Fruit fly (Drosophila melanogaster) whole organism, embryonic: ENCODE results near the gene IRSp53.
A peak's percentile ranks its signal among the peaks of the same experiment; 100 is the strongest.

Experiments
- B-H2 ChIP-seq: fragments of 200-800 bp; sonication (Bioruptor generic); optimal IDR thresholded peaks from 2 replicates; lab custom pipeline; 2018; ENCODE audit warnings: missing biosample characterization, mild to moderate bottlenecking, missing genetic modification characterization
- CG10321 ChIP-seq: fragments of 200-800 bp; sonication (Bioruptor generic); IDR thresholded peaks from 2 replicates; pipeline ENCODE4 v1.3.6; 2022; ENCODE audit warnings: missing biosample characterization, missing genetic modification characterization
- CG10366 ChIP-seq: fragments of 200-800 bp; sonication (Bioruptor generic); IDR thresholded peaks from 2 replicates; pipeline ENCODE4 v1.3.6; 2022; ENCODE audit warnings: missing biosample characterization, missing genetic modification characterization
- CG11085 ChIP-seq: fragments of 200-800 bp; sonication (Bioruptor generic); IDR thresholded peaks from 2 replicates; pipeline ENCODE4 v1.3.6; 2022; ENCODE audit warnings: missing biosample characterization, missing genetic modification characterization
- CG11093 ChIP-seq: fragments of 200-800 bp; sonication (Bioruptor generic); IDR thresholded peaks from 3 replicates; pipeline ENCODE4 v1.3.6; 2022; ENCODE audit warnings: missing biosample characterization, missing genetic modification characterization
- CG11456 ChIP-seq: fragments of 200-800 bp; sonication (Bioruptor generic); IDR thresholded peaks from 3 replicates; pipeline ENCODE4 v1.3.6; 2022; ENCODE audit warnings: missing biosample characterization, missing genetic modification characterization
- CG15479 ChIP-seq: fragments of 200-800 bp; sonication (Bioruptor generic); optimal IDR thresholded peaks from 3 replicates; lab custom pipeline; 2019; ENCODE audit warnings: missing biosample characterization, mild to moderate bottlenecking, missing genetic modification characterization, moderate library complexity
- CG1647 ChIP-seq: fragments of 200-800 bp; sonication (Bioruptor generic); optimal IDR thresholded peaks from 3 replicates; lab custom pipeline; 2016; ENCODE audit warnings: missing biosample characterization, missing genetic modification characterization
- CG16863 ChIP-seq: fragments of 200-800 bp; sonication (Bioruptor generic); optimal IDR thresholded peaks from 3 replicates; lab custom pipeline; 2016; ENCODE audit warnings: missing biosample characterization, missing genetic modification characterization
- CG2202 ChIP-seq: fragments of 200-800 bp; sonication (Bioruptor generic); optimal IDR thresholded peaks from 2 replicates; lab custom pipeline; 2018; ENCODE audit warnings: missing biosample characterization, mild to moderate bottlenecking, missing genetic modification characterization
- CG30020 ChIP-seq: fragments of 200-800 bp; optimal IDR thresholded peaks from 2 replicates; lab custom pipeline; 2019; ENCODE audit warnings: missing biosample characterization, mild to moderate bottlenecking, missing genetic modification characterization, moderate library complexity
- CG3065 ChIP-seq: fragments of 200-800 bp; sonication (Bioruptor generic); optimal IDR thresholded peaks from 2 replicates; lab custom pipeline; 2016; ENCODE audit warnings: missing biosample characterization, missing genetic modification characterization
- CG31388 ChIP-seq: fragments of 200-800 bp; sonication (Bioruptor generic); optimal IDR thresholded peaks from 2 replicates; lab custom pipeline; 2016; ENCODE audit warnings: missing biosample characterization, missing genetic modification characterization
- CG4328 ChIP-seq: fragments of 200-800 bp; sonication (Bioruptor generic); optimal IDR thresholded peaks from 3 replicates; lab custom pipeline; 2017; ENCODE audit warnings: missing biosample characterization, missing genetic modification reagents, missing genetic modification characterization
- CG6175 ChIP-seq: fragments of 200-800 bp; sonication (Bioruptor generic); IDR thresholded peaks from 3 replicates; pipeline ENCODE4 v1.3.6; 2022; ENCODE audit warnings: missing biosample characterization, missing genetic modification characterization
- CG7745 ChIP-seq: fragments of 200-800 bp; sonication (Bioruptor generic); optimal IDR thresholded peaks from 2 replicates; lab custom pipeline; 2018; ENCODE audit warnings: missing biosample characterization, mild to moderate bottlenecking, missing genetic modification characterization, moderate library complexity
- CG8478 ChIP-seq: fragments of >200 bp; optimal IDR thresholded peaks from 2 replicates; lab custom pipeline; 2018
- CG9817 ChIP-seq: fragments of 200-800 bp; sonication (Bioruptor generic); optimal IDR thresholded peaks from 2 replicates; lab custom pipeline; 2018; ENCODE audit warnings: missing biosample characterization, mild to moderate bottlenecking, missing genetic modification characterization, moderate library complexity
- CG9876 ChIP-seq: fragments of 200-800 bp; sonication (Bioruptor generic); optimal IDR thresholded peaks from 2 replicates; lab custom pipeline; 2016; ENCODE audit warnings: missing biosample characterization, missing genetic modification characterization
- CHES-1-like ChIP-seq: fragments of 200-800 bp; sonication (Bioruptor generic); optimal IDR thresholded peaks from 2 replicates; lab custom pipeline; 2016; ENCODE audit warnings: missing biosample characterization, missing genetic modification characterization
- Mes4 ChIP-seq: fragments of 200-800 bp; sonication (Bioruptor generic); optimal IDR thresholded peaks from 2 replicates; lab custom pipeline; 2016; ENCODE audit warnings: missing biosample characterization, missing genetic modification characterization
- Myb ChIP-seq: fragments of 200-800 bp; sonication (Bioruptor generic); optimal IDR thresholded peaks from 2 replicates; lab custom pipeline; 2016; ENCODE audit warnings: missing biosample characterization, missing genetic modification characterization
- Opbp ChIP-seq: fragments of 200-800 bp; sonication (Bioruptor generic); IDR thresholded peaks from 3 replicates; pipeline ENCODE4 v1.3.6; 2022; ENCODE audit warnings: missing biosample characterization, missing genetic modification characterization; ENCODE audit not compliant: partially characterized antibody
- Sry-β ChIP-seq: fragments of 200-800 bp; sonication (Bioruptor generic); optimal IDR thresholded peaks from 2 replicates; lab custom pipeline; 2018; ENCODE audit warnings: missing biosample characterization, mild to moderate bottlenecking, missing genetic modification characterization, moderate library complexity
- Stat92E ChIP-seq, 3 experiments: fragments of >200 bp in 2 of 3; fragments of 200-800 bp in 1 of 3; sonication (Bioruptor generic) in 1 of 3; optimal IDR thresholded peaks; 2 replicates each; lab custom pipeline; 2017 to 2019; ENCODE audit warnings: missing biosample characterization in 3 of 3, missing genetic modification characterization in 3 of 3, mild to moderate bottlenecking in 1 of 3, moderate library complexity in 1 of 3
- Taf1 ChIP-seq: fragments of 200-800 bp; sonication (Bioruptor generic); IDR thresholded peaks from 2 replicates; pipeline ENCODE4 v1.3.6; 2022; ENCODE audit warnings: missing biosample characterization, missing genetic modification characterization
- caup ChIP-seq: fragments of 200-800 bp; sonication (Bioruptor generic); optimal IDR thresholded peaks from 3 replicates; lab custom pipeline; 2017; ENCODE audit warnings: missing biosample characterization, mild to moderate bottlenecking, missing genetic modification characterization, moderate library complexity; ENCODE audit not compliant: severe bottlenecking
- dimm ChIP-seq: fragments of 200-800 bp; sonication (Bioruptor generic); IDR thresholded peaks from 2 replicates; pipeline ENCODE4 v1.3.6; 2022; ENCODE audit warnings: missing biosample characterization, missing genetic modification characterization
- fd96Cb ChIP-seq: fragments of 200-800 bp; sonication (Bioruptor generic); optimal IDR thresholded peaks from 2 replicates; lab custom pipeline; 2018; ENCODE audit warnings: missing biosample characterization, mild to moderate bottlenecking, missing genetic modification characterization, moderate library complexity
- gcm ChIP-seq: fragments of 200-800 bp; sonication (Bioruptor generic); optimal IDR thresholded peaks from 2 replicates; lab custom pipeline; 2019; ENCODE audit warnings: missing biosample characterization, mild to moderate bottlenecking, missing genetic modification characterization, moderate library complexity
- grau ChIP-seq: fragments of 200-800 bp; optimal IDR thresholded peaks from 3 replicates; lab custom pipeline; 2019; ENCODE audit warnings: missing biosample characterization, mild to moderate bottlenecking, missing genetic modification characterization, moderate library complexity
- gro ChIP-seq: fragments of 200-800 bp; sonication (Bioruptor generic); optimal IDR thresholded peaks from 2 replicates; lab custom pipeline; 2016; ENCODE audit warnings: missing biosample characterization, missing genetic modification characterization
- gsb-n ChIP-seq: fragments of 200-800 bp; sonication (Bioruptor generic); optimal IDR thresholded peaks from 3 replicates; lab custom pipeline; 2018; ENCODE audit warnings: missing biosample characterization, mild to moderate bottlenecking, missing genetic modification characterization
- h ChIP-seq: fragments of >200 bp; optimal IDR thresholded peaks from 2 replicates; lab custom pipeline; 2017
- hth ChIP-seq: fragments of >200 bp; optimal IDR thresholded peaks from 2 replicates; lab custom pipeline; 2017; ENCODE audit warnings: inconsistent platforms
- inv ChIP-seq: fragments of 200-800 bp; sonication (Bioruptor generic); IDR thresholded peaks from 2 replicates; pipeline ENCODE4 v1.3.6; 2022; ENCODE audit warnings: missing biosample characterization, missing genetic modification characterization; ENCODE audit not compliant: partially characterized antibody
- mirr ChIP-seq: fragments of 200-800 bp; sonication (Bioruptor generic); optimal IDR thresholded peaks from 3 replicates; lab custom pipeline; 2018; ENCODE audit warnings: missing biosample characterization, mild to moderate bottlenecking, missing genetic modification characterization
- nerfin-1 ChIP-seq: fragments of 200-800 bp; sonication (Bioruptor generic); optimal IDR thresholded peaks from 3 replicates; lab custom pipeline; 2019; ENCODE audit warnings: missing biosample characterization, mild to moderate bottlenecking, missing genetic modification characterization, moderate library complexity
- nerfin-2 ChIP-seq: fragments of 200-800 bp; sonication (Bioruptor generic); IDR thresholded peaks from 2 replicates; pipeline ENCODE4 v1.3.6; 2022; ENCODE audit warnings: missing biosample characterization, missing genetic modification characterization; ENCODE audit not compliant: partially characterized antibody
- org-1 ChIP-seq: fragments of 200-800 bp; sonication (Bioruptor generic); optimal IDR thresholded peaks from 2 replicates; lab custom pipeline; 2017; ENCODE audit warnings: missing biosample characterization, missing genetic modification characterization
- otp ChIP-seq: fragments of 200-800 bp; sonication (Bioruptor generic); IDR thresholded peaks from 3 replicates; pipeline ENCODE4, ENCODE4 v1.3.6; 2022; ENCODE audit warnings: missing biosample characterization, missing genetic modification characterization
- pb ChIP-seq: fragments of 200-800 bp; sonication (Bioruptor generic); optimal IDR thresholded peaks from 3 replicates; lab custom pipeline; 2016; ENCODE audit warnings: missing biosample characterization, missing genetic modification characterization
- pfk ChIP-seq: fragments of 200-800 bp; sonication (Bioruptor generic); optimal IDR thresholded peaks from 2 replicates; lab custom pipeline; 2018; ENCODE audit warnings: missing biosample characterization, mild to moderate bottlenecking, missing genetic modification characterization, moderate library complexity
- psq ChIP-seq: fragments of 200-800 bp; sonication (Bioruptor generic); optimal IDR thresholded peaks from 2 replicates; lab custom pipeline; 2017; ENCODE audit warnings: missing biosample characterization, missing genetic modification characterization
- ranshi ChIP-seq: fragments of 200-800 bp; sonication (Bioruptor generic); IDR thresholded peaks from 2 replicates; pipeline ENCODE4 v1.3.6; 2022; ENCODE audit warnings: missing biosample characterization, missing genetic modification characterization
- sens-2 ChIP-seq: fragments of 200-800 bp; sonication (Bioruptor generic); IDR thresholded peaks from 2 replicates; pipeline ENCODE4 v1.3.6; 2022; ENCODE audit warnings: missing biosample characterization, missing genetic modification characterization
- shn ChIP-seq: fragments of 200-800 bp; sonication (Bioruptor generic); optimal IDR thresholded peaks from 3 replicates; lab custom pipeline; 2016; ENCODE audit warnings: missing biosample characterization, missing genetic modification characterization
- sim ChIP-seq: fragments of 200-800 bp; sonication (Bioruptor generic); IDR thresholded peaks from 2 replicates; pipeline ENCODE4 v1.3.6; 2022; ENCODE audit warnings: missing biosample characterization, missing genetic modification characterization
- sna ChIP-seq: fragments of 200-800 bp; sonication (Bioruptor generic); IDR thresholded peaks from 2 replicates; pipeline ENCODE4 v1.3.6; 2022; ENCODE audit warnings: missing biosample characterization, missing genetic modification characterization; ENCODE audit not compliant: partially characterized antibody
- sr ChIP-seq: fragments of 200-800 bp; sonication (Bioruptor generic); IDR thresholded peaks from 3 replicates; pipeline ENCODE4 v1.3.6; 2022; ENCODE audit warnings: missing biosample characterization, missing genetic modification characterization
- zen ChIP-seq: fragments of 200-800 bp; sonication (Bioruptor generic); optimal IDR thresholded peaks from 3 replicates; lab custom pipeline; 2018; ENCODE audit warnings: missing biosample characterization, mild to moderate bottlenecking, missing genetic modification characterization, moderate library complexity

IRSp53 gene

DNA sequence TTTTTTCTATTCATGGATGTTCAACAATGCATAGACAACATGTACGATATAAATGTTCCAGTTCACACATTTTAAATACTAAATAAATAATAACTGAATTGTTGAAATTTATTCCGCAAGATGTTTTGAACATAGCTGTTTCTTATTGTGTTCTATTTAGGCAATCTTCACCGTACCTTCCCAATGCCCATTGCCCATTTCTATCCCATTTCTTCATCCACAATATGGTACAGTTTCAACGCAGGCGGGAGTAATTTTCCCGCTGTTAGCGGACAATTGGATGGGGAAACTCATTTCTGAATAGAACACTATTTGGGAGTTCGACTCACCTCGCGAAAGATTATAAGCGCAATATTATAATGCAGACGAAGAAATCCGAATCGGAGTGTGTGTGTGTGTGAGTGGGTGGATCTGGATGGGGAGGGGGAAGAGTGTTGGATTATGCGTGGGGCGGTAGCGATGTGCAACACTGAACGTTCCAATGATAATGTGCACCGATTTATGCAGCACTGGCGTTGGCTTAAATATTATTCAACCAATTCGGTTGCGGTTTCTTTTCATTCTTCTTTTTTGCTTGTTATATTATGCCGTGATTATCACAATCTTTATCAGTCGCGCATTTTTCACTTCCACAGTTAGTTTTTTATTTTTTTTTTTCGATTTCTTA, 43.8 kb upstream of the IRSp53 start (continued):
- TF ChIP-seq B-H2 (GFP tag; lab: Kevin White, UChicago) (no peak), Myb (peak; percentile 64), nerfin-1 (tag; lab: Kevin White, UChicago) (no peak), gro (GFP tag; lab: Kevin White, UChicago) (peak; percentile 47), otp (GFP tag; lab: Robert Waterston, UW) (no peak; the same call in 2 of the 3 replicates), sna (no peak), CG9817 (tag; lab: Kevin White, UChicago) (peak; percentile 10), CG11085 (GFP tag; lab: Robert Waterston, UW) (no peak), CG11093 (no peak), sim (no peak), CG31388 (GFP tag; lab: Kevin White, UChicago) (no peak), CG9876 (peak; percentile 59), nerfin-2 (GFP tag; lab: Robert Waterston, UW) (no peak), CG11456 (GFP tag; lab: Robert Waterston, UW) (peak; percentile 67; the same call in 2 of the 3 replicates), CG10321 (no peak), CG10366 (no peak), Mes4 (GFP tag; lab: Kevin White, UChicago) (peak; percentile 57), grau (peak; percentile 79), mirr (GFP tag; lab: Kevin White, UChicago) (peak; percentile 5), Opbp (GFP tag; lab: Robert Waterston, UW) (peak; percentile 42; the same call in 1 of the 3 replicates), fd96Cb (tag; lab: Kevin White, UChicago) (no peak), CHES-1-like (GFP tag; lab: Kevin White, UChicago) (peak; percentile 63), h (lab: Kevin White, UChicago) (no peak), ranshi (GFP tag; lab: Robert Waterston, UW) (peak; percentile 13; the same call in 1 of the 2 replicates), caup (GFP tag; lab: Kevin White, UChicago) (peak; percentile 63), pb (GFP tag; lab: Kevin White, UChicago) (peak; percentile 20), gsb-n (peak; percentile 19), gcm (GFP tag; lab: Kevin White, UChicago) (no peak), CG7745 (no peak), sr (peak; percentile 96), Taf1 (GFP tag; lab: Robert Waterston, UW) (0 out of 2 replicates have a peak, but pooled peaks have one; percentile 21), CG3065 (peak; percentile 34), dimm (GFP tag; lab: Robert Waterston, UW) (no peak), CG1647 (GFP tag; lab: Kevin White, UChicago) (peak; percentile 67), Sry-β (GFP tag; lab: Kevin White, UChicago) (no peak), zen (tag; lab: Kevin White, UChicago) (no peak), Stat92E (GFP tag; optimal IDR thresholded peaks at IDR 0.05; lab: Kevin White, UChicago) (no peak), shn (peak; percentile 51), CG30020 (tag; lab: Kevin White, UChicago) (no peak), CG2202 (tag; lab: Kevin White, UChicago) (no peak), CG16863 (GFP tag; lab: Kevin White, UChicago) (peak; percentile 42), CG8478 (lab: Kevin White, UChicago) (no peak), org-1 (GFP tag; lab: Kevin White, UChicago) (no peak), CG6175 (GFP tag; lab: Robert Waterston, UW) (no peak), pfk (GFP tag; lab: Kevin White, UChicago) (no peak), psq (GFP tag; lab: Kevin White, UChicago) (peak; percentile 67), inv (GFP tag; lab: Robert Waterston, UW) (no peak), CG4328 (GFP tag; lab: Kevin White, UChicago) (peak; percentile 35), hth (no peak), sens-2 (GFP tag; lab: Robert Waterston, UW) (no peak), CG15479 (GFP tag; lab: Kevin White, UChicago) (no peak)
